Worm (Caenorhabditis elegans) whole organism, mixed stage, embryonic: ENCODE data around the gene K02D3.2.

Experiments
- bed-3 ChIP-seq: fragments of 200-800 bp; sonication (Bioruptor generic); optimal IDR thresholded peaks from 3 replicates; lab custom pipeline; 2018; ENCODE audit warnings: mild to moderate bottlenecking, missing genetic modification characterization, moderate library complexity, missing compliant biosample characterization
- blmp-1 ChIP-seq: fragments of 150-350 bp; optimal IDR thresholded peaks from 2 replicates; lab custom pipeline; 2014; ENCODE audit warnings: missing biosample characterization, missing genetic modification characterization
- ceh-39 ChIP-seq: fragments of 150-350 bp; optimal IDR thresholded peaks from 2 replicates; lab custom pipeline; 2014; ENCODE audit warnings: missing biosample characterization, missing genetic modification characterization
- ceh-83 ChIP-seq: fragments of 200-800 bp; sonication (Bioruptor generic); optimal IDR thresholded peaks from 2 replicates; lab custom pipeline; 2018; ENCODE audit warnings: mild to moderate bottlenecking, missing genetic modification characterization, missing compliant biosample characterization
- cnd-1 ChIP-seq: fragments of 200-800 bp; sonication (Bioruptor generic); optimal IDR thresholded peaks from 2 replicates; lab custom pipeline; 2018; ENCODE audit warnings: mild to moderate bottlenecking, missing genetic modification characterization, missing compliant biosample characterization
- drap-1 ChIP-seq: fragments of 200-800 bp; sonication (Bioruptor generic); optimal IDR thresholded peaks from 3 replicates; lab custom pipeline; 2018; ENCODE audit warnings: mild to moderate bottlenecking, missing genetic modification characterization, missing compliant biosample characterization
- elt-1 ChIP-seq: sonication (generic microtip); optimal IDR thresholded peaks from 2 replicates; lab custom pipeline; 2017; ENCODE audit warnings: missing genetic modification characterization, mild to moderate bottlenecking, missing compliant biosample characterization, antibody characterized with exemption, moderate library complexity, borderline replicate concordance; ENCODE audit not compliant: insufficient read depth
- elt-3 ChIP-seq: fragments of 150-350 bp; optimal IDR thresholded peaks from 2 replicates; lab custom pipeline; 2014; ENCODE audit warnings: missing biosample characterization, missing genetic modification characterization
- flh-1 ChIP-seq: fragments of 200-800 bp; sonication (Bioruptor generic); optimal IDR thresholded peaks from 2 replicates; lab custom pipeline; 2018; ENCODE audit warnings: mild to moderate bottlenecking, missing genetic modification characterization, moderate library complexity, missing compliant biosample characterization
- ham-2 ChIP-seq: fragments of 200-800 bp; sonication (Bioruptor generic); optimal IDR thresholded peaks from 2 replicates; lab custom pipeline; 2018; ENCODE audit warnings: mild to moderate bottlenecking, missing genetic modification characterization, missing compliant biosample characterization
- hlh-1 ChIP-seq: fragments of 150-350 bp; optimal IDR thresholded peaks from 2 replicates; lab custom pipeline; 2014; ENCODE audit warnings: missing biosample characterization, missing genetic modification reagents, missing genetic modification characterization
- lin-13 ChIP-seq: fragments of 150-350 bp; optimal IDR thresholded peaks from 2 replicates; lab custom pipeline; 2014; ENCODE audit warnings: missing biosample characterization, missing genetic modification characterization
- lin-32 ChIP-seq: fragments of 200-800 bp; sonication (Bioruptor generic); optimal IDR thresholded peaks from 2 replicates; lab custom pipeline; 2018; ENCODE audit warnings: mild to moderate bottlenecking, missing genetic modification characterization, missing compliant biosample characterization
- lsy-2 ChIP-seq: fragments of 150-350 bp; optimal IDR thresholded peaks from 2 replicates; lab custom pipeline; 2014; ENCODE audit warnings: missing biosample characterization, missing genetic modification characterization
- mab-5 ChIP-seq: fragments of 150-350 bp; optimal IDR thresholded peaks from 2 replicates; lab custom pipeline; 2014; ENCODE audit warnings: missing biosample characterization, missing genetic modification characterization
- mep-1 ChIP-seq: fragments of 150-350 bp; optimal IDR thresholded peaks from 2 replicates; lab custom pipeline; 2017; ENCODE audit warnings: missing biosample characterization, missing genetic modification reagents, missing genetic modification characterization, inconsistent platforms
- mls-2 ChIP-seq: sonication (generic microtip); optimal IDR thresholded peaks from 2 replicates; lab custom pipeline; 2016; ENCODE audit warnings: mild to moderate bottlenecking, missing genetic modification characterization, moderate library complexity, missing compliant biosample characterization
- nhr-12 ChIP-seq: fragments of 150-350 bp; optimal IDR thresholded peaks from 2 replicates; lab custom pipeline; 2014; ENCODE audit warnings: missing biosample characterization, missing genetic modification characterization
- nhr-2 ChIP-seq: fragments of 150-350 bp; optimal IDR thresholded peaks from 2 replicates; lab custom pipeline; 2014; ENCODE audit warnings: missing biosample characterization, missing genetic modification characterization
- nhr-237 ChIP-seq: fragments of 150-350 bp; optimal IDR thresholded peaks from 2 replicates; lab custom pipeline; 2014; ENCODE audit warnings: missing biosample characterization, missing genetic modification characterization
- nhr-28 ChIP-seq: fragments of 150-350 bp; optimal IDR thresholded peaks from 2 replicates; lab custom pipeline; 2014; ENCODE audit warnings: missing biosample characterization, missing genetic modification characterization
- nhr-76 ChIP-seq: sonication (generic microtip); optimal IDR thresholded peaks from 2 replicates; lab custom pipeline; 2017; ENCODE audit warnings: missing biosample characterization, missing genetic modification characterization
- pha-4 ChIP-seq: fragments of 150-350 bp; optimal IDR thresholded peaks from 2 replicates; lab custom pipeline; 2018; ENCODE audit warnings: missing biosample characterization, missing genetic modification reagents, missing genetic modification characterization
- sem-2 ChIP-seq: fragments of 200-800 bp; sonication (Bioruptor generic); optimal IDR thresholded peaks from 2 replicates; lab custom pipeline; 2018; ENCODE audit warnings: mild to moderate bottlenecking, missing genetic modification characterization, missing compliant biosample characterization
- snpc-4 ChIP-seq: fragments of 150-350 bp; optimal IDR thresholded peaks from 2 replicates; lab custom pipeline; 2014; ENCODE audit warnings: missing biosample characterization, missing genetic modification characterization
- sptf-1 ChIP-seq: sonication (generic microtip); optimal IDR thresholded peaks from 2 replicates; lab custom pipeline; 2017; ENCODE audit warnings: mild to moderate bottlenecking, missing genetic modification characterization, moderate library complexity, missing compliant biosample characterization
- tbx-8 ChIP-seq: fragments of 200-800 bp; sonication (Bioruptor generic); optimal IDR thresholded peaks from 2 replicates; lab custom pipeline; 2018; ENCODE audit warnings: mild to moderate bottlenecking, missing genetic modification characterization, moderate library complexity, missing compliant biosample characterization
- unc-120 ChIP-seq: sonication (generic microtip); optimal IDR thresholded peaks from 2 replicates; lab custom pipeline; 2017; ENCODE audit warnings: missing genetic modification characterization, missing compliant biosample characterization; ENCODE audit not compliant: poor library complexity, severe bottlenecking
- unc-39 ChIP-seq: fragments of 150-350 bp; optimal IDR thresholded peaks from 2 replicates; lab custom pipeline; 2014; ENCODE audit warnings: missing biosample characterization, missing genetic modification characterization
- unc-62 ChIP-seq: fragments of 150-350 bp; optimal IDR thresholded peaks from 2 replicates; lab custom pipeline; 2014; ENCODE audit warnings: missing biosample characterization, missing genetic modification reagents, missing genetic modification characterization
- ztf-11 ChIP-seq: fragments of 150-350 bp; optimal IDR thresholded peaks from 2 replicates; lab custom pipeline; 2014; ENCODE audit warnings: missing biosample characterization, missing genetic modification characterization

The K02D3.2 gene

ce11 chrX:13752822-13753581 is 41.2 kb upstream of the K02D3.2 start:
- TF ChIP-seq hlh-1 (tag; lab: Kevin White, UChicago) = peak; percentile 4
- TF ChIP-seq drap-1 = no peak

ce11 chrX:13747997-13748396 is 36.2 kb upstream of the K02D3.2 start:
- TF ChIP-seq drap-1 (no peak), ham-2 (GFP tag; lab: Kevin White, UChicago) (no peak), ztf-11 (no peak)

- TF ChIP-seq nhr-2 (tag; lab: Kevin White, UChicago) = peak; percentile 19
- TF ChIP-seq nhr-76 = no peak
- TF ChIP-seq tbx-8 (GFP tag; lab: Kevin White, UChicago) = no peak
- TF ChIP-seq lin-13 = no peak
- no peak for TF ChIP-seq bed-3 (GFP tag; lab: Kevin White, UChicago)
- TF ChIP-seq cnd-1 (tag; lab: Kevin White, UChicago) = no peak
- no peak for TF ChIP-seq sptf-1 (tag; lab: Kevin White, UChicago)
- TF ChIP-seq unc-62 (GFP tag; lab: Kevin White, UChicago) = no peak
- peak; percentile 11 for TF ChIP-seq ceh-39 (tag; lab: Kevin White, UChicago)
- TF ChIP-seq, all 35 proteins: peak for 2
Observed at ce11 chrX:13746661-13747365, 35.0 kb upstream of the K02D3.2 start, which contains the start of gene nhr-71. nhr-71 (plus strand) TSS chrX:13747315.

ce11 chrX:13746231-13746630 is 34.4 kb upstream of the K02D3.2 start:
- no peak for TF ChIP-seq lsy-2
- TF ChIP-seq nhr-76 = no peak
- no peak for TF ChIP-seq sptf-1 (tag; lab: Kevin White, UChicago)
- no peak for TF ChIP-seq nhr-12 (tag; lab: Kevin White, UChicago)
- TF ChIP-seq unc-120 (tag; lab: Kevin White, UChicago) = no peak
- no peak for TF ChIP-seq elt-3 (tag; lab: Kevin White, UChicago)
- TF ChIP-seq nhr-2 (tag; lab: Kevin White, UChicago) = no peak
- no peak for TF ChIP-seq snpc-4 (tag; lab: Kevin White, UChicago)
- no peak for TF ChIP-seq mep-1 (tag; lab: Kevin White, UChicago)
- no peak for TF ChIP-seq tbx-8 (GFP tag; lab: Kevin White, UChicago)
- TF ChIP-seq, all 35 proteins: peak for 0

- peak; percentile 44 for TF ChIP-seq elt-1
- no peak for TF ChIP-seq drap-1
- TF ChIP-seq sem-2 = no peak
- TF ChIP-seq lin-13 = no peak
- TF ChIP-seq pha-4 (tag; lab: Kevin White, UChicago) = peak; percentile 27
- TF ChIP-seq unc-120 (tag; lab: Kevin White, UChicago) = no peak
- peak; percentile 24 for TF ChIP-seq unc-62 (GFP tag; lab: Kevin White, UChicago)
- TF ChIP-seq nhr-237 = no peak
- TF ChIP-seq, all 35 proteins: peak for 3
Observed at ce11 chrX:13745558-13745957, 33.7 kb upstream of the K02D3.2 start.

- TF ChIP-seq unc-39 (tag; lab: Kevin White, UChicago) = no peak
- peak; percentile 96 for TF ChIP-seq elt-1
- TF ChIP-seq ceh-39 (tag; lab: Kevin White, UChicago) = no peak
- TF ChIP-seq ham-2 (GFP tag; lab: Kevin White, UChicago) = peak; percentile 18
- no peak for TF ChIP-seq unc-120 (tag; lab: Kevin White, UChicago)
- no peak for TF ChIP-seq nhr-12 (tag; lab: Kevin White, UChicago)
- no peak for TF ChIP-seq tbx-8 (GFP tag; lab: Kevin White, UChicago)
- TF ChIP-seq ceh-83 (GFP tag; lab: Kevin White, UChicago) = no peak
- no peak for TF ChIP-seq nhr-237
- TF ChIP-seq lin-32 (GFP tag; lab: Kevin White, UChicago) = no peak
- TF ChIP-seq cnd-1 (tag; lab: Kevin White, UChicago) = no peak
- TF ChIP-seq mep-1 (tag; lab: Kevin White, UChicago) = no peak
- no peak for TF ChIP-seq nhr-76
- no peak for TF ChIP-seq mls-2 (tag; lab: Kevin White, UChicago)
- no peak for TF ChIP-seq mab-5 (tag; lab: Kevin White, UChicago)
- TF ChIP-seq blmp-1 (tag; lab: Kevin White, UChicago) = no peak
- no peak for TF ChIP-seq pha-4 (tag; lab: Kevin White, UChicago)
- TF ChIP-seq nhr-28 (tag; lab: Kevin White, UChicago) = no peak
- no peak for TF ChIP-seq flh-1 (GFP tag; lab: Kevin White, UChicago)
- TF ChIP-seq unc-62 (GFP tag; lab: Kevin White, UChicago) = peak; percentile 3
- TF ChIP-seq ztf-11 = no peak
- no peak for TF ChIP-seq lin-13
- TF ChIP-seq drap-1 = no peak
- no peak for TF ChIP-seq sptf-1 (tag; lab: Kevin White, UChicago)
- no peak for TF ChIP-seq elt-3 (tag; lab: Kevin White, UChicago)
- TF ChIP-seq, all 35 proteins: peak for 3
Observed at ce11 chrX:13744543-13745113, 32.8 kb upstream of the K02D3.2 start.
